Worm (Caenorhabditis elegans): ENCODE measurements around the gene mltn-10.

DNA sequence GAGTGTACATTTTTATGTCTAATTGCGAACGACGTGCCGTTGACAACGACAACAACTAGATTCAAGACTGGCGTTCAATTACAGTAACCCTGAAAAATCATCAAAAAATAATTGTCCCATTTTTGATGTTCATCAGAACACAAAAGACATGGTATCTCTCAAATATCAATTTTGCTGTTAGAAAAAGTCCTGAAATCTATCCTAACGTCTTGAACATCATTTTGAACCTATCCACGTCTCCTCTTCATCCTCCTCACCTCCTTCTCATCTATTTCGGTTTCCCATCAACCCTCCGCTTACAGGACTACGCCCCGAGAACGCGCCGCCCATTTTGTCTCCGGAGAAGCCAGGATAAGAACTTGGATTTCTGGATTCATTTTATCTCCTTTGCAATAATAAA, 7.1 kb upstream of the mltn-10 start, which contains the start of gene mltn-9:
- TF ChIP-seq lir-3 (tag; optimal IDR thresholded peaks at IDR 0.05) (no peak), R02D3.7 (tag; optimal IDR thresholded peaks at IDR 0.05) (no peak), daf-16 (GFP tag; optimal IDR thresholded peaks at IDR 0.05) (no peak), daf-16 (tag; optimal IDR thresholded peaks at IDR 0.05) (no peak), nhr-10 (tag; optimal IDR thresholded peaks at IDR 0.05) (no peak), nhr-237 (tag; optimal IDR thresholded peaks at IDR 0.05) (no peak), nhr-28 (tag; optimal IDR thresholded peaks at IDR 0.05) (no peak), nhr-48 (tag; optimal IDR thresholded peaks at IDR 0.05) (no peak), nhr-25 (tag; optimal IDR thresholded peaks at IDR 0.05; ENCODE audit: borderline replicate concordance, insufficient read depth) (no peak), ceh-28 (tag; optimal IDR thresholded peaks at IDR 0.05) (no peak)

Measured in whole organism, L4 larva.